Worm (Caenorhabditis elegans) whole organism, late embryonic: ENCODE results near the gene str-82.

Experiments
- F13H6.1 ChIP-seq: sonication (generic microtip); optimal IDR thresholded peaks from 2 replicates; lab custom pipeline; 2016; ENCODE audit warnings: missing genetic modification characterization, missing compliant biosample characterization
- K02D7.2 ChIP-seq: sonication (generic microtip); optimal IDR thresholded peaks from 2 replicates; lab custom pipeline; 2017; ENCODE audit warnings: mild to moderate bottlenecking, missing genetic modification characterization, missing compliant biosample characterization
- ceh-18 ChIP-seq: sonication (generic microtip); optimal IDR thresholded peaks from 2 replicates; lab custom pipeline; 2016; ENCODE audit warnings: missing genetic modification characterization, missing compliant biosample characterization
- che-1 ChIP-seq: sonication (generic microtip); optimal IDR thresholded peaks from 2 replicates; lab custom pipeline; 2016; ENCODE audit warnings: mild to moderate bottlenecking, missing genetic modification characterization, missing compliant biosample characterization
- dmd-4 ChIP-seq: sonication (generic microtip); optimal IDR thresholded peaks from 2 replicates; lab custom pipeline; 2016; ENCODE audit warnings: borderline replicate concordance, missing genetic modification characterization, missing compliant biosample characterization
- elt-4 ChIP-seq: sonication (generic microtip); optimal IDR thresholded peaks from 2 replicates; lab custom pipeline; 2016; ENCODE audit warnings: missing genetic modification characterization, missing compliant biosample characterization
- fax-1 ChIP-seq: sonication (generic microtip); optimal IDR thresholded peaks from 2 replicates; lab custom pipeline; 2016; ENCODE audit warnings: missing genotype, missing genetic modification characterization, missing compliant biosample characterization
- fkh-10 ChIP-seq: fragments of 150-350 bp; optimal IDR thresholded peaks from 2 replicates; lab custom pipeline; 2014; ENCODE audit warnings: missing biosample characterization, missing genetic modification reagents, missing genetic modification characterization
- hlh-30 ChIP-seq: sonication (generic microtip); optimal IDR thresholded peaks from 2 replicates; lab custom pipeline; 2017; ENCODE audit warnings: antibody characterized with exemption, missing genetic modification characterization, missing compliant biosample characterization; ENCODE audit not compliant: insufficient read depth
- hlh-6 ChIP-seq: sonication (generic microtip); optimal IDR thresholded peaks from 2 replicates; lab custom pipeline; 2016; ENCODE audit warnings: missing genotype, missing genetic modification characterization, missing compliant biosample characterization
- lin-11 ChIP-seq: fragments of 200-800 bp; sonication (Bioruptor generic); optimal IDR thresholded peaks from 2 replicates; lab custom pipeline; 2018; ENCODE audit warnings: mild to moderate bottlenecking, missing genetic modification characterization, missing compliant biosample characterization
- pqm-1 ChIP-seq: sonication (generic microtip); optimal IDR thresholded peaks from 2 replicates; lab custom pipeline; 2016; ENCODE audit warnings: missing genetic modification characterization, missing compliant biosample characterization
- rnt-1 ChIP-seq: sonication (generic microtip); optimal IDR thresholded peaks from 2 replicates; lab custom pipeline; 2016; ENCODE audit warnings: missing genetic modification characterization, missing compliant biosample characterization
- unc-55 ChIP-seq: sonication (generic microtip); optimal IDR thresholded peaks from 2 replicates; lab custom pipeline; 2017; ENCODE audit warnings: missing biosample characterization, missing genetic modification reagents, missing genetic modification characterization

DNA sequence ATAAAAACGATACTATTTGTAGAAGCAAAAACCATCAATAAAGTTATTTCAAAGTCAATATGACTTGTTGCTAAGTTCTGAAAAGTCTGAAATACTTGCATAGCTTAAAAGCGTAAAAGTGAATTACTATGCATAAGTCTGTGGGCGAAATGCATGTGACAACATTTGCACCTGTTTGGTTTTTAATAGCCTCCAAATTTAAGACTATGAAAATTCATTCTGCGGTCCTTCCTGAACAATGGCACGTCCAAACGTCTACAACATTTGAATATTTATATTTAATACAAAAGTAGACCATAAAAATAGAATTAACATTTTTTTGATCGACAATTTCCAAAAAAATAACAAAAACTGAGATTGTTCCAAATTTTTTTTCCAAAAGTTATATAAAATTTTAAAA lies 47.3 kb downstream of the str-82 start, which contains the start of gene K09D9.14:
- no peak for TF ChIP-seq hlh-6 (tag; lab: Kevin White, UChicago)
- no peak for TF ChIP-seq hlh-30
- no peak for TF ChIP-seq lin-11 (tag; lab: Kevin White, UChicago)
- no peak for TF ChIP-seq fkh-10 (GFP tag; lab: Kevin White, UChicago)
- TF ChIP-seq ceh-18 (tag; lab: Kevin White, UChicago): no peak
- no peak for TF ChIP-seq fax-1 (tag; lab: Kevin White, UChicago)
- TF ChIP-seq dmd-4 (tag; lab: Kevin White, UChicago): no peak
- TF ChIP-seq K02D7.2: no peak
- TF ChIP-seq F13H6.1: no peak
- TF ChIP-seq pqm-1: no peak
- TF ChIP-seq elt-4 (tag; lab: Kevin White, UChicago): no peak
- TF ChIP-seq che-1 (tag; lab: Kevin White, UChicago): no peak
- no peak for TF ChIP-seq unc-55
- TF ChIP-seq rnt-1: no peak
